Worm (Caenorhabditis elegans) whole organism, young adult: ENCODE results near the gene Y65A5A.1.

Experiments
- B0261.1 ChIP-seq: sonication (generic microtip); optimal IDR thresholded peaks from 2 replicates; lab custom pipeline; 2016; ENCODE audit warnings: mild to moderate bottlenecking, missing genetic modification characterization, moderate library complexity, missing compliant biosample characterization
- C06A6.2 ChIP-seq: fragments of 200-800 bp; sonication (Bioruptor generic); conservative IDR thresholded peaks from 2 replicates; pipeline ENCODE4 v1.3.6; 2022; ENCODE audit warnings: missing genetic modification characterization, missing compliant biosample characterization
- F22D6.2 ChIP-seq: sonication (generic microtip); optimal IDR thresholded peaks from 2 replicates; lab custom pipeline; 2016; ENCODE audit warnings: mild to moderate bottlenecking, missing genetic modification characterization, missing compliant biosample characterization
- F39B2.1 ChIP-seq: fragments of 200-800 bp; sonication (Bioruptor generic); IDR thresholded peaks from 2 replicates; pipeline ENCODE4 v1.3.6; 2022; ENCODE audit warnings: missing genetic modification reagents, missing genetic modification characterization, missing compliant biosample characterization
- F57C9.4 ChIP-seq: sonication (generic microtip); optimal IDR thresholded peaks from 2 replicates; lab custom pipeline; 2017; ENCODE audit warnings: mild to moderate bottlenecking, missing genetic modification characterization, missing compliant biosample characterization
- T07F8.4 ChIP-seq: sonication (generic microtip); optimal IDR thresholded peaks from 2 replicates; lab custom pipeline; 2016; ENCODE audit warnings: mild to moderate bottlenecking, missing genetic modification characterization, moderate library complexity, missing compliant biosample characterization
- akir-1 ChIP-seq: fragments of 200-800 bp; sonication (Bioruptor generic); optimal IDR thresholded peaks from 2 replicates; lab custom pipeline; 2018; ENCODE audit warnings: mild to moderate bottlenecking, missing genetic modification characterization, moderate library complexity, missing compliant biosample characterization
- aptf-3 ChIP-seq: fragments of 200-800 bp; sonication (Bioruptor generic); IDR thresholded peaks from 2 replicates; pipeline ENCODE4 v1.3.6; 2022; ENCODE audit warnings: missing genetic modification characterization, missing compliant biosample characterization
- atf-7 ChIP-seq: sonication (generic microtip); optimal IDR thresholded peaks from 2 replicates; lab custom pipeline; 2017; ENCODE audit warnings: mild to moderate bottlenecking, missing genetic modification characterization, missing compliant biosample characterization
- attf-5 ChIP-seq: fragments of 200-800 bp; sonication (Bioruptor generic); optimal IDR thresholded peaks from 2 replicates; lab custom pipeline; 2018; ENCODE audit warnings: mild to moderate bottlenecking, missing genetic modification characterization, missing compliant biosample characterization
- bed-1 ChIP-seq: fragments of 200-800 bp; sonication (Bioruptor generic); IDR thresholded peaks from 2 replicates; pipeline ENCODE4 v1.3.6; 2022; ENCODE audit warnings: missing genetic modification reagents, missing genetic modification characterization, missing compliant biosample characterization
- ccch-3 ChIP-seq: fragments of 200-800 bp; sonication (Bioruptor generic); optimal IDR thresholded peaks from 2 replicates; lab custom pipeline; 2018; ENCODE audit warnings: mild to moderate bottlenecking, missing genetic modification characterization, missing compliant biosample characterization
- ceh-27 ChIP-seq: fragments of 200-800 bp; sonication (Bioruptor generic); optimal IDR thresholded peaks from 2 replicates; lab custom pipeline; 2018; ENCODE audit warnings: mild to moderate bottlenecking, missing genetic modification characterization, moderate library complexity, missing compliant biosample characterization
- ceh-91 ChIP-seq: fragments of 200-800 bp; sonication (Bioruptor generic); IDR thresholded peaks from 2 replicates; pipeline ENCODE4 v1.3.6; 2022; ENCODE audit warnings: missing genetic modification reagents, missing genetic modification characterization, missing compliant biosample characterization
- chd-7 ChIP-seq: sonication (generic microtip); optimal IDR thresholded peaks from 2 replicates; lab custom pipeline; 2016; ENCODE audit warnings: mild to moderate bottlenecking, missing genetic modification characterization, moderate library complexity, missing compliant biosample characterization
- die-1 ChIP-seq: sonication (generic microtip); optimal IDR thresholded peaks from 2 replicates; lab custom pipeline; 2016; ENCODE audit warnings: missing genotype, mild to moderate bottlenecking, missing genetic modification characterization, missing compliant biosample characterization
- egrh-3 ChIP-seq: fragments of 200-800 bp; sonication (Bioruptor generic); IDR thresholded peaks from 2 replicates; pipeline ENCODE4 v1.3.6; 2022; ENCODE audit warnings: missing genetic modification reagents, missing genetic modification characterization, missing compliant biosample characterization
- gei-17 ChIP-seq: fragments of 200-800 bp; sonication (Bioruptor generic); optimal IDR thresholded peaks from 2 replicates; lab custom pipeline; 2018; ENCODE audit warnings: mild to moderate bottlenecking, missing genetic modification characterization, missing compliant biosample characterization
- hlh-26 ChIP-seq: fragments of 200-800 bp; sonication (Bioruptor generic); conservative IDR thresholded peaks from 2 replicates; pipeline ENCODE4 v1.3.6; 2022; ENCODE audit warnings: missing genetic modification reagents, missing genetic modification characterization, missing compliant biosample characterization
- hsf-1 ChIP-seq: fragments of 200-800 bp; sonication (Bioruptor generic); IDR thresholded peaks from 2 replicates; pipeline ENCODE4 v1.3.6; 2022; ENCODE audit warnings: missing genetic modification reagents, missing genetic modification characterization, missing compliant biosample characterization
- lag-1 ChIP-seq: fragments of 200-800 bp; sonication (Bioruptor generic); IDR thresholded peaks from 2 replicates; pipeline ENCODE4 v1.3.6; 2022; ENCODE audit warnings: missing genetic modification reagents, missing genetic modification characterization, missing compliant biosample characterization
- lin-26 ChIP-seq: fragments of 200-800 bp; sonication (Bioruptor generic); IDR thresholded peaks from 2 replicates; pipeline ENCODE4 v1.3.6; 2022; ENCODE audit warnings: missing genetic modification reagents, missing genetic modification characterization, missing compliant biosample characterization
- lsl-1 ChIP-seq: fragments of 200-800 bp; sonication (Bioruptor generic); optimal IDR thresholded peaks from 2 replicates; lab custom pipeline; 2018; ENCODE audit warnings: mild to moderate bottlenecking, missing genetic modification characterization, moderate library complexity, missing compliant biosample characterization
- madf-6 ChIP-seq: fragments of 200-800 bp; sonication (Bioruptor generic); IDR thresholded peaks from 2 replicates; pipeline ENCODE4 v1.3.6; 2022; ENCODE audit warnings: missing genetic modification reagents, missing genetic modification characterization, missing compliant biosample characterization
- madf-8 ChIP-seq: fragments of 200-800 bp; sonication (Bioruptor generic); conservative IDR thresholded peaks from 2 replicates; pipeline ENCODE4 v1.3.6; 2022; ENCODE audit warnings: missing genetic modification reagents, missing genetic modification characterization, missing compliant biosample characterization
- nfyb-1 ChIP-seq: fragments of 200-800 bp; sonication (Bioruptor generic); IDR thresholded peaks from 2 replicates; pipeline ENCODE4 v1.3.6; 2022; ENCODE audit warnings: missing genetic modification reagents, missing genetic modification characterization, missing compliant biosample characterization
- nhr-120 ChIP-seq: fragments of 200-800 bp; sonication (Bioruptor generic); IDR thresholded peaks from 2 replicates; pipeline ENCODE4 v1.3.6; 2022; ENCODE audit warnings: missing genetic modification characterization, missing compliant biosample characterization
- nhr-90 ChIP-seq: sonication (generic microtip); optimal IDR thresholded peaks from 2 replicates; lab custom pipeline; 2016; ENCODE audit warnings: missing genotype, mild to moderate bottlenecking, missing genetic modification characterization, missing compliant biosample characterization
- pbrm-1 ChIP-seq: fragments of 200-800 bp; sonication (Bioruptor generic); IDR thresholded peaks from 2 replicates; pipeline ENCODE4 v1.3.6; 2022; ENCODE audit warnings: missing genetic modification reagents, missing genetic modification characterization, missing compliant biosample characterization
- rcor-1 ChIP-seq: fragments of 200-800 bp; sonication (Bioruptor generic); IDR thresholded peaks from 2 replicates; pipeline ENCODE4 v1.3.6; 2022; ENCODE audit warnings: missing genetic modification reagents, missing genetic modification characterization, missing compliant biosample characterization
- rec-8 ChIP-seq, 2 experiments: sonication (generic microtip); optimal IDR thresholded peaks; 2 replicates each; lab custom pipeline; 2016; ENCODE audit warnings: mild to moderate bottlenecking in 2 of 2, missing genetic modification characterization in 2 of 2, missing genetic modification reagents in 2 of 2, missing genotype in 2 of 2, missing biosample characterization in 1 of 2, missing compliant biosample characterization in 1 of 2, moderate library complexity in 1 of 2
- sea-2 ChIP-seq: fragments of 200-800 bp; sonication (Bioruptor generic); IDR thresholded peaks from 2 replicates; pipeline ENCODE4 v1.3.6; 2022; ENCODE audit warnings: missing genetic modification characterization, missing compliant biosample characterization
- snpc-3.4 ChIP-seq: sonication (generic microtip); optimal IDR thresholded peaks from 2 replicates; lab custom pipeline; 2017; ENCODE audit warnings: missing genetic modification characterization, mild to moderate bottlenecking, missing compliant biosample characterization, antibody characterized with exemption, moderate library complexity, missing genotype, missing genetic modification reagents
- snpc-4 ChIP-seq, 5 experiments: fragments of 150-350 bp in 1 of 5; sonication (generic microtip) in 4 of 5; optimal IDR thresholded peaks; 2 replicates each; lab custom pipeline; 2014 to 2018; ENCODE audit warnings: missing genetic modification characterization in 5 of 5, missing biosample characterization in 3 of 5, antibody characterized with exemption in 2 of 5, mild to moderate bottlenecking in 2 of 5, missing compliant biosample characterization in 2 of 5, missing genotype in 2 of 5, moderate library complexity in 2 of 5, missing genetic modification reagents in 1 of 5
- sptf-2 ChIP-seq: fragments of 200-800 bp; sonication (Bioruptor generic); optimal IDR thresholded peaks from 2 replicates; lab custom pipeline; 2018; ENCODE audit warnings: mild to moderate bottlenecking, missing genetic modification characterization, missing compliant biosample characterization
- tbx-9 ChIP-seq: sonication (generic microtip); optimal IDR thresholded peaks from 2 replicates; lab custom pipeline; 2016; ENCODE audit warnings: borderline replicate concordance, missing genetic modification characterization, inconsistent platforms, missing compliant biosample characterization
- unc-62 ChIP-seq: fragments of 150-350 bp; optimal IDR thresholded peaks from 2 replicates; lab custom pipeline; 2014; ENCODE audit warnings: missing biosample characterization, missing genetic modification reagents, missing genetic modification characterization
- ztf-18 ChIP-seq: sonication (generic microtip); optimal IDR thresholded peaks from 2 replicates; lab custom pipeline; 2016; ENCODE audit warnings: missing genotype, mild to moderate bottlenecking, missing genetic modification characterization, missing compliant biosample characterization
- ztf-22 ChIP-seq: fragments of 200-800 bp; sonication (Bioruptor generic); optimal IDR thresholded peaks from 2 replicates; lab custom pipeline; 2018; ENCODE audit warnings: mild to moderate bottlenecking, missing genetic modification characterization, moderate library complexity, missing compliant biosample characterization
- ztf-25 ChIP-seq: fragments of 200-800 bp; sonication (Bioruptor generic); IDR thresholded peaks from 2 replicates; pipeline ENCODE4 v1.3.6; 2022; ENCODE audit warnings: missing genetic modification reagents, missing genetic modification characterization, missing compliant biosample characterization
- ztf-3 ChIP-seq: fragments of 200-800 bp; sonication (Bioruptor generic); optimal IDR thresholded peaks from 2 replicates; lab custom pipeline; 2018; ENCODE audit warnings: mild to moderate bottlenecking, missing genetic modification characterization, missing compliant biosample characterization

Y65A5A.1 gene

ce11 chrIV:16396651-16397050 lies 3.0 kb downstream of the Y65A5A.1 start:
- TF ChIP-seq bed-1 (GFP tag; lab: Robert Waterston, UW): no peak
- peak; percentile 93 for TF ChIP-seq unc-62 (GFP tag; lab: Kevin White, UChicago)
- TF ChIP-seq ztf-18 (tag; lab: Kevin White, UChicago): no peak

ce11 chrIV:16393668-16394067 lies 6.0 kb downstream of the Y65A5A.1 start, which contains the start of gene Y65A5A.24:
Gene Y65A5A.24, plus strand, starts transcription at chrIV:16393968.
- TF ChIP-seq nhr-120 (GFP tag; lab: Robert Waterston, UW): no peak
- no peak for TF ChIP-seq snpc-4 (GFP tag; optimal IDR thresholded peaks at IDR 0.05; lab: Kevin White, UChicago)
- TF ChIP-seq snpc-4 (tag; optimal IDR thresholded peaks at IDR 0.05; lab: Kevin White, UChicago): peak in 1 of 4 experiments; percentile 36

DNA sequence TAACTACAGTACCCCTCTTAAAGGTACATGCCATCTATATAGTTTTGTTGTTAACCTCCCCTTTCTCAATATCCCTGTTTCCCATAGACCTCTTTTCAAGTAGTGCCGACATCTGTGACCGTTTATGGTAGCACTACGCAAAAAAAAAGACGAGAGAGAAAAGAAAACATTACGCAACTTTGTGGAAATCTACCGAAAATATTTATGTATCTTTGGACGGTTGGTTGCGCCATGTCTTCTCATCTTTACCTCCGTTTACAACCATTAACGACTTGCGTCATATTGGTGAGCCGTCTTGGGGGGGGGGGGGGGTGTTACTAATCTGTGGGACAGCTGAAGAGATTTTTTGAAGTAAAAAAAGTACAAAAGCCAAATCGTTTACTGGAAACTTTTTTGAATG lies 8.2 kb downstream of the Y65A5A.1 start:
- TF ChIP-seq nfyb-1 (GFP tag; lab: Robert Waterston, UW) (no peak), rec-8 (tag; optimal IDR thresholded peaks at IDR 0.05; lab: Kevin White, UChicago) (no peak), attf-5 (GFP tag; lab: Kevin White, UChicago) (no peak), nhr-90 (tag; lab: Kevin White, UChicago) (no peak), madf-6 (GFP tag; lab: Robert Waterston, UW) (no peak), ztf-25 (GFP tag; lab: Robert Waterston, UW) (no peak), F57C9.4 (tag; lab: Kevin White, UChicago) (no peak), aptf-3 (GFP tag; lab: Robert Waterston, UW) (no peak), ceh-91 (GFP tag; lab: Robert Waterston, UW) (no peak)

DNA sequence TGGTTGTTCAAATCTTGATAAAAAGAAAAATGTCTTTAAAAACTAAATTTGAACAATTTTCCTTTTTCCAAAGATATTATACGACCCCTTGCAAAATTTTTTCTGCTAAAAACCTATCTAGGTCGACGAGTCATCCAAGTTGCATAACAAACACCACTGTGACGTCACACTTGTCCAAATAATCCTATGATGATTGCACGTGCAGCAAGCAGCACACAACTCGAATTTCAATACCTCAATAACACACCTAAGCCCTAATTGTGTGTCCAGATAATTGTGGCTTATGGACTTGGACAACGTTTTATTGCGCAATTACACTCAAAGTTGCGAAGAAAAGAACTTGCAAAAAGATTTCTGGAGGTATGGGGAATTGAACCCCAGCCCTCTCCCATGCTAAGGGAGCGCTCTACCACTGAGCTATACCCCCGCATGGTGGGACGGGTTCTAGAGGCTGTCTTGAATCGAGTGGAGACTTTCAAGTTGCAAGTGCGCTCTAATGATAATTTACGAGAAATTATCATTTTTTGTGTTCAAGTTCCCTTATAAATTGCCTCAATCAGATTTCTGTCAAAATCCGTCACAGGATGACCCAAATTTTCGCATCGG lies 10.7 kb downstream of the Y65A5A.1 start:
- no peak for TF ChIP-seq gei-17 (GFP tag; lab: Kevin White, UChicago)
- TF ChIP-seq F22D6.2 (tag; lab: Kevin White, UChicago): peak; percentile 33
- TF ChIP-seq die-1 (tag; lab: Kevin White, UChicago): peak; percentile 87
- TF ChIP-seq pbrm-1: peak; percentile 89
- no peak for TF ChIP-seq F39B2.1
- TF ChIP-seq atf-7 (tag; lab: Kevin White, UChicago): peak; percentile 58
- peak; percentile 58 for TF ChIP-seq ceh-27 (GFP tag; lab: Kevin White, UChicago)
- TF ChIP-seq lin-26 (GFP tag; lab: Robert Waterston, UW): peak; percentile 93
- TF ChIP-seq attf-5 (GFP tag; lab: Kevin White, UChicago): peak; percentile 52
- TF ChIP-seq egrh-3 (GFP tag; lab: Robert Waterston, UW): peak; percentile 40; the same call in 1 of the 2 replicates
- 0 out of 2 replicates have a peak, but pooled peaks have one; percentile 22 for TF ChIP-seq madf-8
- no peak for TF ChIP-seq lag-1 (GFP tag; lab: Robert Waterston, UW)
- TF ChIP-seq lsl-1 (GFP tag; lab: Kevin White, UChicago): peak; percentile 50
- TF ChIP-seq C06A6.2 (GFP tag; lab: Robert Waterston, UW): no peak
- peak; percentile 89 for TF ChIP-seq rcor-1
- no peak for TF ChIP-seq ztf-3
- TF ChIP-seq nhr-90 (tag; lab: Kevin White, UChicago): peak; percentile 77
- TF ChIP-seq sptf-2 (GFP tag; lab: Kevin White, UChicago): peak; percentile 48
- peak; percentile 91 for TF ChIP-seq B0261.1 (tag; lab: Kevin White, UChicago)
- TF ChIP-seq hsf-1 (GFP tag; lab: Robert Waterston, UW): peak; percentile 49; the same call in 1 of the 2 replicates
- no peak for TF ChIP-seq madf-6 (GFP tag; lab: Robert Waterston, UW)
- no peak for TF ChIP-seq ztf-22 (GFP tag; lab: Kevin White, UChicago)
- TF ChIP-seq ztf-18 (tag; lab: Kevin White, UChicago): peak; percentile 84
- TF ChIP-seq chd-7: no peak
- TF ChIP-seq snpc-3.4: peak; percentile 73
- TF ChIP-seq ccch-3 (GFP tag; lab: Kevin White, UChicago): no peak
- no peak for TF ChIP-seq hlh-26 (GFP tag; lab: Robert Waterston, UW)
- TF ChIP-seq sea-2: no peak
- peak; percentile 48 for TF ChIP-seq akir-1
- no peak for TF ChIP-seq tbx-9
- TF ChIP-seq T07F8.4: peak; percentile 65
